Fruit fly (Drosophila melanogaster) whole organism, embryonic: ENCODE measurements around the gene ebi.

Experiments used
- Adf1 ChIP-seq: fragments of 200-800 bp; sonication (Bioruptor generic); IDR thresholded peaks from 2 replicates; pipeline ENCODE4 v1.3.6; 2022; ENCODE audit warnings: missing biosample characterization, missing genetic modification characterization
- CG13894 ChIP-seq: fragments of 200-800 bp; sonication (Bioruptor generic); optimal IDR thresholded peaks from 3 replicates; lab custom pipeline; 2018; ENCODE audit warnings: missing biosample characterization, mild to moderate bottlenecking, missing genetic modification characterization, moderate library complexity
- CG16779 ChIP-seq: fragments of 200-800 bp; sonication (Bioruptor generic); IDR thresholded peaks from 2 replicates; pipeline ENCODE4 v1.3.6; 2022; ENCODE audit warnings: missing biosample characterization, missing genetic modification characterization
- CG4360 ChIP-seq: fragments of 200-800 bp; sonication (Bioruptor generic); IDR thresholded peaks from 2 replicates; pipeline ENCODE4 v1.3.6; 2022; ENCODE audit warnings: missing biosample characterization, missing genetic modification characterization
- CG4617 ChIP-seq: fragments of 200-800 bp; sonication (Bioruptor generic); optimal IDR thresholded peaks from 3 replicates; lab custom pipeline; 2016; ENCODE audit warnings: missing biosample characterization, missing genetic modification characterization, borderline replicate concordance
- Gsc ChIP-seq: fragments of 200-800 bp; sonication (Bioruptor generic); IDR thresholded peaks from 2 replicates; pipeline ENCODE4 v1.3.6; 2022; ENCODE audit warnings: missing biosample characterization, missing genetic modification characterization
- Hr39 ChIP-seq: fragments of >200 bp; optimal IDR thresholded peaks from 2 replicates; lab custom pipeline; 2017
- Kr ChIP-seq: fragments of 200-800 bp; sonication (Bioruptor generic); optimal IDR thresholded peaks from 2 replicates; lab custom pipeline; 2017; ENCODE audit warnings: missing biosample characterization, mild to moderate bottlenecking, missing genetic modification characterization
- Optix ChIP-seq: fragments of 200-800 bp; sonication (Bioruptor generic); IDR thresholded peaks from 3 replicates; pipeline ENCODE4 v1.3.6; 2022; ENCODE audit warnings: missing biosample characterization, missing genetic modification characterization
- bsh ChIP-seq, 2 experiments: fragments of 200-800 bp; sonication (Bioruptor generic); optimal IDR thresholded peaks; 2 replicates each; lab custom pipeline; 2017 to 2018; ENCODE audit warnings: mild to moderate bottlenecking in 2 of 2, missing biosample characterization in 2 of 2, missing genetic modification characterization in 2 of 2, moderate library complexity in 1 of 2
- chn ChIP-seq: fragments of 200-800 bp; sonication (Bioruptor generic); optimal IDR thresholded peaks from 2 replicates; lab custom pipeline; 2016; ENCODE audit warnings: missing biosample characterization, missing genetic modification characterization
- ewg ChIP-seq: fragments of 200-800 bp; sonication (Bioruptor generic); optimal IDR thresholded peaks from 3 replicates; lab custom pipeline; 2017; ENCODE audit warnings: mild to moderate bottlenecking, missing biosample characterization, missing genetic modification reagents, missing genetic modification characterization
- kah ChIP-seq: fragments of 200-800 bp; sonication (Bioruptor generic); optimal IDR thresholded peaks from 2 replicates; lab custom pipeline; 2018; ENCODE audit warnings: missing biosample characterization, mild to moderate bottlenecking, missing genetic modification characterization
- nerfin-1 ChIP-seq: fragments of 200-800 bp; sonication (Bioruptor generic); optimal IDR thresholded peaks from 3 replicates; lab custom pipeline; 2019; ENCODE audit warnings: missing biosample characterization, mild to moderate bottlenecking, missing genetic modification characterization, moderate library complexity
- scrt ChIP-seq: fragments of 200-800 bp; sonication (Bioruptor generic); optimal IDR thresholded peaks from 2 replicates; lab custom pipeline; 2018; ENCODE audit warnings: missing biosample characterization, mild to moderate bottlenecking, missing genetic modification characterization, moderate library complexity
- sd ChIP-seq: fragments of 200-800 bp; sonication (Bioruptor generic); optimal IDR thresholded peaks from 3 replicates; lab custom pipeline; 2018; ENCODE audit warnings: missing biosample characterization, mild to moderate bottlenecking, missing genetic modification characterization, moderate library complexity
- sens ChIP-seq: fragments of 200-800 bp; sonication (Bioruptor generic); peaks from one replicate; lab custom pipeline; 2016; ENCODE audit warnings: missing biosample characterization, missing genetic modification characterization

Gene ebi

dm6 chr2L:467683-468082, 52.8 kb downstream of the ebi start:
- TF ChIP-seq nerfin-1 (tag; lab: Kevin White, UChicago) (peak; percentile 32), sens (GFP tag; lab: Kevin White, UChicago) (peak; percentile 13), bsh (GFP tag; optimal IDR thresholded peaks at IDR 0.05; lab: Kevin White, UChicago) (no peak), Gsc (GFP tag; lab: Robert Waterston, UW) (no peak), sd (tag; lab: Kevin White, UChicago) (peak; percentile 65), CG4617 (no peak), CG13894 (tag; lab: Kevin White, UChicago) (peak; percentile 3), Kr (GFP tag; lab: Kevin White, UChicago) (no peak), Adf1 (peak; percentile 90), Optix (GFP tag; lab: Robert Waterston, UW) (0 out of 3 replicates have a peak, but pooled peaks have one; percentile 16), Hr39 (lab: Kevin White, UChicago) (no peak), ewg (peak; percentile 58), kah (GFP tag; lab: Kevin White, UChicago) (peak; percentile 23), chn (no peak), CG4360 (peak; percentile 41; the same call in 1 of the 2 replicates), scrt (peak; percentile 79), CG16779 (0 out of 2 replicates have a peak, but pooled peaks have one; percentile 40)
